Worm (Caenorhabditis elegans): Measurements from ENCODE around the gene fbxa-52.

ce11 chrX:1706538-1706937, 5.9 kb downstream of the fbxa-52 start, which contains the start of gene F07G6.5:
- TF ChIP-seq sox-2 (GFP tag; IDR thresholded peaks at IDR 0.05) (no peak), pha-4 (tag; optimal IDR thresholded peaks at IDR 0.05) (no peak), ama-1 (optimal IDR thresholded peaks at IDR 0.05) (no peak), dmd-4 (tag; optimal IDR thresholded peaks at IDR 0.05; ENCODE audit: borderline replicate concordance) (no peak), ceh-22 (tag; optimal IDR thresholded peaks at IDR 0.05) (no peak), ceh-48 (tag; optimal IDR thresholded peaks at IDR 0.05) (no peak), madf-2 (tag; optimal IDR thresholded peaks at IDR 0.05) (no peak), F13H6.1 (tag; optimal IDR thresholded peaks at IDR 0.05) (no peak)

All from whole organism, late embryonic.